Worm (Caenorhabditis elegans) whole organism, L1 larva: ENCODE results near the gene C52B9.8.

Experiments used
- ceh-8 ChIP-seq: fragments of 200-800 bp; sonication (Bioruptor generic); optimal IDR thresholded peaks from 2 replicates; lab custom pipeline; 2018; ENCODE audit warnings: mild to moderate bottlenecking, missing genetic modification characterization, moderate library complexity, missing compliant biosample characterization
- efl-1 ChIP-seq, 4 experiments: fragments of 150-350 bp; optimal IDR thresholded peaks in 3 of 4; peaks in 1 of 4; 1 replicate in 1 of 4; 2 replicates in 3 of 4; lab custom pipeline; 2014; ENCODE audit warnings: missing biosample characterization in 2 of 4, missing genetic modification characterization in 2 of 4, missing genetic modification reagents in 2 of 4
- elt-3 ChIP-seq, 6 experiments: fragments of 150-350 bp in 1 of 6; sonication (generic microtip); optimal IDR thresholded peaks; 2 replicates each; lab custom pipeline; 2017 to 2018; ENCODE audit warnings: missing biosample characterization in 6 of 6, missing genetic modification characterization in 6 of 6, inconsistent platforms in 1 of 6
- fos-1 ChIP-seq: fragments of 150-350 bp; optimal IDR thresholded peaks from 2 replicates; lab custom pipeline; 2014; ENCODE audit warnings: missing biosample characterization, missing genetic modification characterization
- lir-3 ChIP-seq: sonication (generic microtip); optimal IDR thresholded peaks from 2 replicates; lab custom pipeline; 2016; ENCODE audit warnings: mild to moderate bottlenecking, missing genetic modification characterization, moderate library complexity, missing compliant biosample characterization; ENCODE audit not compliant: poor library complexity
- nhr-237 ChIP-seq: fragments of 150-350 bp; optimal IDR thresholded peaks from 2 replicates; lab custom pipeline; 2014; ENCODE audit warnings: missing biosample characterization, missing genetic modification characterization
- nhr-28 ChIP-seq: fragments of 150-350 bp; optimal IDR thresholded peaks from 2 replicates; lab custom pipeline; 2014; ENCODE audit warnings: missing biosample characterization, missing genetic modification characterization
- nhr-77 ChIP-seq: fragments of 150-350 bp; optimal IDR thresholded peaks from 2 replicates; lab custom pipeline; 2014; ENCODE audit warnings: missing biosample characterization, missing genetic modification characterization
- tbx-2 ChIP-seq: sonication (generic microtip); optimal IDR thresholded peaks from 2 replicates; lab custom pipeline; 2016; ENCODE audit warnings: missing genetic modification characterization, missing compliant biosample characterization
- zag-1 ChIP-seq: fragments of 150-350 bp; optimal IDR thresholded peaks from 2 replicates; lab custom pipeline; 2014; ENCODE audit warnings: missing biosample characterization, missing genetic modification characterization
- ztf-11 ChIP-seq, 2 experiments: sonication (generic microtip); optimal IDR thresholded peaks; 2 replicates each; lab custom pipeline; 2016 to 2017; ENCODE audit warnings: missing genetic modification characterization in 2 of 2, missing biosample characterization in 1 of 2, missing compliant biosample characterization in 1 of 2

DNA sequence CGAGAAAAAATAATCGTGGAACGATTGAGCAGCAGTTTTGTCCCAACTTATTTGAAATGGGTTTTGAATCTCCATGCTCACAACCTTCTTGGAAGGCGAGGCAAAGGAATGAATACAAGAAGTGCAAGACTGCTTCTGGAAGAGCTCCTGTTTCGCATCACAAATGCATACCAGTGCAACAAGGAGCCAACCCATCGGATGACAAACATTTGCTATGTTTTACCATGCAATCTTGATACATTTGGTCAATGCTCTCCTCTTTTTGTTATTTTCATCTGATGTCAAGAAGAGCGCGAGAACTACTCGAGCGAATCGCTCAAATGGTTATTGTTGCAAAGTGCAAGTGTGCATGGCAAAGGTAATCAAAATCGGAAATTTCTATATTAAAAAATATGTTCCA is 37.5 kb downstream of the C52B9.8 start, which contains the start of gene mec-18:
- no peak for TF ChIP-seq nhr-77 (tag; lab: Kevin White, UChicago)
- TF ChIP-seq tbx-2 (tag; lab: Kevin White, UChicago), result no peak
- TF ChIP-seq zag-1 (tag; lab: Kevin White, UChicago), result no peak
- no peak for TF ChIP-seq ceh-8 (GFP tag; lab: Kevin White, UChicago)
- no peak for TF ChIP-seq fos-1 (tag; lab: Kevin White, UChicago)
- TF ChIP-seq efl-1 (optimal IDR thresholded peaks at IDR 0.05; lab: Kevin White, UChicago), result no peak
- TF ChIP-seq efl-1 (GFP tag; optimal IDR thresholded peaks at IDR 0.05 in 1 of 2; lab: Kevin White, UChicago), result no peak
- TF ChIP-seq nhr-28 (tag; lab: Kevin White, UChicago), result no peak
- TF ChIP-seq ztf-11 (tag; optimal IDR thresholded peaks at IDR 0.05; lab: Kevin White, UChicago), result no peak
- TF ChIP-seq nhr-237 (tag; lab: Kevin White, UChicago), result no peak
- no peak for TF ChIP-seq lir-3
- TF ChIP-seq elt-3 (tag; optimal IDR thresholded peaks at IDR 0.05; lab: Kevin White, UChicago), result no peak
